Worm (Caenorhabditis elegans) whole organism, L1 larva: Measurements from ENCODE around the gene T25D1.2.

Experiments used
- fkh-10 ChIP-seq: sonication (generic microtip); optimal IDR thresholded peaks from 2 replicates; lab custom pipeline; 2017; ENCODE audit warnings: missing biosample characterization, missing genetic modification reagents, missing genetic modification characterization
- lin-13 ChIP-seq: fragments of 150-350 bp; optimal IDR thresholded peaks from 2 replicates; lab custom pipeline; 2014; ENCODE audit warnings: missing biosample characterization, missing genetic modification reagents, missing genetic modification characterization
- nhr-76 ChIP-seq: sonication (generic microtip); optimal IDR thresholded peaks from 2 replicates; lab custom pipeline; 2017; ENCODE audit warnings: missing biosample characterization, missing genetic modification characterization
- pag-3 ChIP-seq: sonication (generic microtip); optimal IDR thresholded peaks from 2 replicates; lab custom pipeline; 2017; ENCODE audit warnings: missing genetic modification characterization, mild to moderate bottlenecking, missing compliant biosample characterization, antibody characterized with exemption, borderline replicate concordance; ENCODE audit not compliant: insufficient read depth
- pqm-1 ChIP-seq: sonication (generic microtip); optimal IDR thresholded peaks from 3 replicates; lab custom pipeline; 2017; ENCODE audit warnings: missing biosample characterization, missing genetic modification characterization
- rnt-1 ChIP-seq: sonication (generic microtip); optimal IDR thresholded peaks from 2 replicates; lab custom pipeline; 2016; ENCODE audit warnings: mild to moderate bottlenecking, missing genetic modification characterization, moderate library complexity, missing compliant biosample characterization
- skn-1 ChIP-seq: fragments of 150-350 bp; optimal IDR thresholded peaks from 2 replicates; lab custom pipeline; 2014; ENCODE audit warnings: missing biosample characterization, missing genetic modification characterization
- unc-62 ChIP-seq: fragments of 150-350 bp; optimal IDR thresholded peaks from 2 replicates; lab custom pipeline; 2014; ENCODE audit warnings: missing biosample characterization, missing genetic modification reagents, missing genetic modification characterization
- ztf-11 ChIP-seq, 2 experiments: sonication (generic microtip); optimal IDR thresholded peaks; 2 replicates each; lab custom pipeline; 2016 to 2017; ENCODE audit warnings: missing genetic modification characterization in 2 of 2, missing biosample characterization in 1 of 2, missing compliant biosample characterization in 1 of 2

- TF ChIP-seq rnt-1 (tag; lab: Kevin White, UChicago) (no peak), pag-3 (no peak), unc-62 (GFP tag; lab: Kevin White, UChicago) (no peak), nhr-76 (tag; lab: Kevin White, UChicago) (no peak), fkh-10 (GFP tag; lab: Kevin White, UChicago) (no peak), skn-1 (no peak), lin-13 (no peak), ztf-11 (tag; optimal IDR thresholded peaks at IDR 0.05; lab: Kevin White, UChicago) (no peak), pqm-1 (tag; lab: Kevin White, UChicago) (no peak)
These were observed 20.7 kb upstream of the T25D1.2 start, which contains the start of gene K05G3.2 for ce11 chrX:16494630-16495029.
